Worm (Caenorhabditis elegans): ENCODE results near the gene T14B1.1.

DNA sequence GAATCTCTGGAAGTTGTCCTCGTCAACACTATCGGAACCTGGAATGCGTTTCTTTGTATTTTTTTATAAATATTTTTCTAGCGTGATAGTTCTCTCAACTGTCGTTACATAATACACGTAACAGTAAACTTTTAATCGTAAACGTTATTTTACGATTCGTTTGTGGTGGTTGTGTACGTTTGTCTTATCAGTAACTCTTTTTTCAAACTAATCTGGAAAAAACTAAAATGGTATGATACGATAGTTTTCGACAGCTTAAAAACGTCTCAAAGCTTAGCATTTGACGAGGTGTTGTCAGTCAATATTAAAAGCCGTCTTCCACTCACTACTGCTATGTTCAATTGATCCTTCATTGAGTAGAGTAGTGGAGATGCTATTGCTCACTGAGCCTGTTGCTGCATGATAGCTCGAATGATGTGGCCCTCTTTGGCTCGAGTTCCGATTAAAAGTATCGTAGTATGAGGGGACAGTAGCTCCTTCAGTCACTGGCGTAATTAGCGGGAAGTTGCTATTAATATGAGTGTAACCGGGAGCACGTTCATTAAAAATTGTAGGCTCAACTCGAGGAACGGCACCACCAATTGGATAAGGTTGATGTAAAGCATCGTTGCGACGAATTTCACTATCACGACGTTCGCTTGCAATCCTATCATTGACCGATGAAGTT is 8.4 kb upstream of the T14B1.1 start:
- TF ChIP-seq him-1 (tag; optimal IDR thresholded peaks at IDR 0.05) (no peak), dao-5 (tag; optimal IDR thresholded peaks at IDR 0.05) (no peak), W03F9.2 (tag; optimal IDR thresholded peaks at IDR 0.05) (no peak)
